Worm (Caenorhabditis elegans) whole organism, L2 larva: ENCODE results near the gene tbc-12.

Experiments used
- R02D3.7 ChIP-seq: fragments of 150-350 bp; optimal IDR thresholded peaks from 2 replicates; lab custom pipeline; 2014; ENCODE audit warnings: missing biosample characterization, missing genetic modification characterization
- aly-2 ChIP-seq: fragments of 150-350 bp; optimal IDR thresholded peaks from 2 replicates; lab custom pipeline; 2014; ENCODE audit warnings: missing biosample characterization, missing genetic modification characterization
- ama-1 ChIP-seq: fragments of 150-350 bp; optimal IDR thresholded peaks from 2 replicates; lab custom pipeline; 2018; ENCODE audit warnings: inconsistent platforms
- ceh-82 ChIP-seq: fragments of 150-350 bp; optimal IDR thresholded peaks from 2 replicates; lab custom pipeline; 2014; ENCODE audit warnings: missing biosample characterization, missing genetic modification characterization
- egl-27 ChIP-seq: sonication (generic microtip); optimal IDR thresholded peaks from 3 replicates; lab custom pipeline; 2017; ENCODE audit warnings: missing biosample characterization, missing genetic modification reagents, missing genetic modification characterization
- elt-1 ChIP-seq: fragments of 150-350 bp; optimal IDR thresholded peaks from 2 replicates; lab custom pipeline; 2014; ENCODE audit warnings: missing biosample characterization, missing genetic modification characterization
- nhr-12 ChIP-seq: fragments of 150-350 bp; optimal IDR thresholded peaks from 2 replicates; lab custom pipeline; 2014; ENCODE audit warnings: missing biosample characterization, missing genetic modification characterization
- nhr-237 ChIP-seq: fragments of 150-350 bp; optimal IDR thresholded peaks from 2 replicates; lab custom pipeline; 2014; ENCODE audit warnings: missing biosample characterization, missing genetic modification characterization
- peb-1 ChIP-seq: fragments of 150-350 bp; optimal IDR thresholded peaks from 2 replicates; lab custom pipeline; 2014; ENCODE audit warnings: missing biosample characterization, missing genetic modification characterization
- sma-9 ChIP-seq, 2 experiments: fragments of 150-350 bp in 1 of 2; sonication (generic microtip) in 1 of 2; optimal IDR thresholded peaks; 2 replicates each; lab custom pipeline; 2014 to 2016; ENCODE audit warnings: missing genetic modification characterization in 2 of 2, mild to moderate bottlenecking in 1 of 2, missing biosample characterization in 1 of 2, missing compliant biosample characterization in 1 of 2, missing genetic modification reagents in 1 of 2, moderate library complexity in 1 of 2
- unc-39 ChIP-seq: fragments of 150-350 bp; optimal IDR thresholded peaks from 2 replicates; lab custom pipeline; 2014; ENCODE audit warnings: missing biosample characterization, missing genetic modification characterization
- ztf-1 ChIP-seq: fragments of 200-800 bp; sonication (Bioruptor generic); conservative IDR thresholded peaks from 2 replicates; pipeline ENCODE4 v1.3.6; 2022; ENCODE audit warnings: missing genetic modification characterization, missing compliant biosample characterization

- no peak for TF ChIP-seq ztf-1 (GFP tag; lab: Robert Waterston, UW)
- no peak for TF ChIP-seq elt-1
- no peak for TF ChIP-seq unc-39 (tag; lab: Kevin White, UChicago)
- no peak for TF ChIP-seq egl-27 (tag; lab: Kevin White, UChicago)
- TF ChIP-seq peb-1 (tag; lab: Kevin White, UChicago): no peak
- no peak for TF ChIP-seq aly-2 (tag; lab: Kevin White, UChicago)
- no peak for TF ChIP-seq ceh-82 (tag; lab: Kevin White, UChicago)
- no peak for TF ChIP-seq sma-9 (GFP tag; optimal IDR thresholded peaks at IDR 0.05; lab: Kevin White, UChicago)
- no peak for TF ChIP-seq sma-9 (tag; optimal IDR thresholded peaks at IDR 0.05; lab: Kevin White, UChicago)
- TF ChIP-seq ama-1 (lab: Kevin White, UChicago): no peak
- no peak for TF ChIP-seq R02D3.7 (tag; lab: Kevin White, UChicago)
- no peak for TF ChIP-seq nhr-237
- no peak for TF ChIP-seq nhr-12 (tag; lab: Kevin White, UChicago)
Measured at ce11 chrX:2548884-2549283, 16.6 kb upstream of the tbc-12 start, which contains the start of gene smvt-1.
